Worm (Caenorhabditis elegans): ENCODE measurements around the gene F14B8.5.

DNA sequence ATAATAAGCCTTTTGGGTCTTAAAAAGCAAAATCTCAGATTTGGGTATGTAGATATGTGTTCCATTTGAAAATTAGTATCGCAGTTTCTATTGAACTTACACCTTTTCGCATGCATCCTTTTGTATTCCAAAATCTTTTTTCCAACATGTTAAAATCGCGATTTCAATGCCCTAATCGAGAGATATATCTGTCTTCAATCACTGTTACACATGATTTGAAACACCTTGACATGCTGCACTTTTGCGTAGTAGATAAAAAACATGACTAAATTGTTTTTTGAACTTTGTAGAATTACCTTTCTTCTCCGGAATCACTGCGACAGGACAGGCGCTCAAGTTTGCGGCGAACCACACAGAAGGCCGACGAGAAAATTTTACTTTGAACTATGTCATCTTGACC, 13.2 kb upstream of the F14B8.5 start:
- TF ChIP-seq nhr-28 (tag; optimal IDR thresholded peaks at IDR 0.05) (no peak), nhr-237 (tag; optimal IDR thresholded peaks at IDR 0.05) (no peak), ztf-11 (tag; optimal IDR thresholded peaks at IDR 0.05) (no peak), mdl-1 (tag; optimal IDR thresholded peaks at IDR 0.05) (no peak), ceh-9 (tag; optimal IDR thresholded peaks at IDR 0.05) (no peak), nhr-76 (tag; optimal IDR thresholded peaks at IDR 0.05) (no peak), fkh-10 (GFP tag; optimal IDR thresholded peaks at IDR 0.05) (no peak), elt-3 (tag; optimal IDR thresholded peaks at IDR 0.05) (no peak), zag-1 (tag; optimal IDR thresholded peaks at IDR 0.05) (no peak), unc-62 (GFP tag; optimal IDR thresholded peaks at IDR 0.05) (no peak), ZK546.5 (tag; optimal IDR thresholded peaks at IDR 0.05) (no peak), ztf-4 (tag; optimal IDR thresholded peaks at IDR 0.05) (no peak), ama-1 (optimal IDR thresholded peaks at IDR 0.05) (no peak)
